Worm (Caenorhabditis elegans) whole organism, L3 larva: ENCODE measurements around the gene grl-22.

ENCODE experiments used
- R02D3.7 ChIP-seq: fragments of 150-350 bp; optimal IDR thresholded peaks from 2 replicates; lab custom pipeline; 2014; ENCODE audit warnings: missing biosample characterization, missing genetic modification characterization
- ZK546.5 ChIP-seq: sonication (generic microtip); optimal IDR thresholded peaks from 2 replicates; lab custom pipeline; 2017; ENCODE audit warnings: missing biosample characterization, missing genetic modification characterization
- ama-1 ChIP-seq: fragments of 150-350 bp; optimal IDR thresholded peaks from 2 replicates; lab custom pipeline; 2018
- ceh-82 ChIP-seq: fragments of 150-350 bp; optimal IDR thresholded peaks from 2 replicates; lab custom pipeline; 2014; ENCODE audit warnings: missing biosample characterization, missing genetic modification characterization
- ceh-9 ChIP-seq: sonication (generic microtip); optimal IDR thresholded peaks from 2 replicates; lab custom pipeline; 2018; ENCODE audit warnings: missing biosample characterization, missing genetic modification characterization
- daf-12 ChIP-seq: fragments of 150-350 bp; optimal IDR thresholded peaks from 2 replicates; lab custom pipeline; 2014; ENCODE audit warnings: missing biosample characterization, missing genetic modification reagents, missing genetic modification characterization
- egl-27 ChIP-seq: sonication (generic microtip); optimal IDR thresholded peaks from 4 replicates; lab custom pipeline; 2017; ENCODE audit warnings: missing biosample characterization, missing genetic modification reagents, missing genetic modification characterization
- elt-2 ChIP-seq: sonication (generic microtip); optimal IDR thresholded peaks from 2 replicates; lab custom pipeline; 2016; ENCODE audit warnings: missing genetic modification reagents, mild to moderate bottlenecking, missing genetic modification characterization, missing compliant biosample characterization
- elt-3 ChIP-seq, 3 experiments: fragments of 150-350 bp in 1 of 3; sonication (generic microtip) in 2 of 3; optimal IDR thresholded peaks; 2 replicates in 2 of 3; 4 replicates in 1 of 3; lab custom pipeline; 2014 to 2017; ENCODE audit warnings: missing biosample characterization in 3 of 3, missing genetic modification characterization in 3 of 3
- eor-1 ChIP-seq, 2 experiments: fragments of 150-350 bp; optimal IDR thresholded peaks; 2 replicates each; lab custom pipeline; 2014 to 2018; ENCODE audit warnings: missing biosample characterization in 2 of 2, missing genetic modification characterization in 2 of 2
- fkh-10 ChIP-seq: sonication (generic microtip); optimal IDR thresholded peaks from 2 replicates; lab custom pipeline; 2017; ENCODE audit warnings: missing biosample characterization, missing genetic modification reagents, missing genetic modification characterization
- fkh-2 ChIP-seq: fragments of 150-350 bp; optimal IDR thresholded peaks from 2 replicates; lab custom pipeline; 2014; ENCODE audit warnings: missing biosample characterization, missing genetic modification reagents, missing genetic modification characterization
- fos-1 ChIP-seq: fragments of 150-350 bp; optimal IDR thresholded peaks from 2 replicates; lab custom pipeline; 2014; ENCODE audit warnings: missing biosample characterization, missing genetic modification characterization
- jun-1 ChIP-seq: fragments of 150-350 bp; optimal IDR thresholded peaks from 2 replicates; lab custom pipeline; 2014; ENCODE audit warnings: missing biosample characterization, missing genetic modification reagents, missing genetic modification characterization
- lin-15B ChIP-seq: fragments of 150-350 bp; optimal IDR thresholded peaks from 2 replicates; lab custom pipeline; 2014; ENCODE audit warnings: missing biosample characterization, missing genetic modification characterization
- lin-39 ChIP-seq: fragments of 150-350 bp; optimal IDR thresholded peaks from 2 replicates; lab custom pipeline; 2018; ENCODE audit warnings: missing biosample characterization, missing genetic modification reagents, missing genetic modification characterization
- mdl-1 ChIP-seq: fragments of 150-350 bp; optimal IDR thresholded peaks from 2 replicates; lab custom pipeline; 2014; ENCODE audit warnings: missing biosample characterization, missing genetic modification characterization
- mml-1 ChIP-seq: fragments of 150-350 bp; sonication (generic microtip); optimal IDR thresholded peaks from 3 replicates; lab custom pipeline; 2014; ENCODE audit warnings: missing biosample characterization, missing genetic modification characterization
- nfya-1 ChIP-seq: sonication (generic microtip); optimal IDR thresholded peaks from 2 replicates; lab custom pipeline; 2017; ENCODE audit warnings: missing genetic modification characterization, mild to moderate bottlenecking, missing compliant biosample characterization, antibody characterized with exemption, moderate library complexity; ENCODE audit not compliant: insufficient read depth
- nhr-12 ChIP-seq: fragments of 150-350 bp; optimal IDR thresholded peaks from 2 replicates; lab custom pipeline; 2014; ENCODE audit warnings: missing biosample characterization, missing genetic modification characterization
- nhr-23 ChIP-seq: fragments of 150-350 bp; optimal IDR thresholded peaks from 2 replicates; lab custom pipeline; 2014; ENCODE audit warnings: missing biosample characterization, missing genetic modification reagents, missing genetic modification characterization
- nhr-237 ChIP-seq: fragments of 150-350 bp; optimal IDR thresholded peaks from 2 replicates; lab custom pipeline; 2014; ENCODE audit warnings: missing biosample characterization, missing genetic modification characterization
- nhr-25 ChIP-seq: sonication (generic microtip); optimal IDR thresholded peaks from 2 replicates; lab custom pipeline; 2017; ENCODE audit warnings: missing biosample characterization, missing genetic modification characterization
- nhr-28 ChIP-seq: fragments of 150-350 bp; optimal IDR thresholded peaks from 2 replicates; lab custom pipeline; 2014; ENCODE audit warnings: missing biosample characterization, missing genetic modification characterization
- nhr-43 ChIP-seq: sonication (generic microtip); optimal IDR thresholded peaks from 2 replicates; lab custom pipeline; 2016; ENCODE audit warnings: mild to moderate bottlenecking, missing genetic modification characterization, missing compliant biosample characterization; ENCODE audit not compliant: poor library complexity, severe bottlenecking
- nhr-67 ChIP-seq: fragments of 150-350 bp; optimal IDR thresholded peaks from 2 replicates; lab custom pipeline; 2014; ENCODE audit warnings: missing biosample characterization, missing genetic modification characterization
- nhr-76 ChIP-seq: fragments of 150-350 bp; sonication (generic microtip); optimal IDR thresholded peaks from 5 replicates; lab custom pipeline; 2014; ENCODE audit warnings: missing biosample characterization, missing genetic modification characterization
- nhr-77 ChIP-seq: fragments of 150-350 bp; optimal IDR thresholded peaks from 2 replicates; lab custom pipeline; 2014; ENCODE audit warnings: missing biosample characterization, missing genetic modification characterization
- pha-4 ChIP-seq: fragments of 150-350 bp; optimal IDR thresholded peaks from 2 replicates; lab custom pipeline; 2014; ENCODE audit warnings: missing biosample characterization, missing genetic modification reagents, missing genetic modification characterization
- pqm-1 ChIP-seq: fragments of 150-350 bp; optimal IDR thresholded peaks from 2 replicates; lab custom pipeline; 2017; ENCODE audit warnings: missing biosample characterization, missing genetic modification characterization, inconsistent platforms
- sea-2 ChIP-seq: fragments of 150-350 bp; sonication (generic microtip); optimal IDR thresholded peaks from 4 replicates; lab custom pipeline; 2014; ENCODE audit warnings: missing biosample characterization, missing genetic modification reagents, missing genetic modification characterization
- snpc-4 ChIP-seq: fragments of 150-350 bp; optimal IDR thresholded peaks from 2 replicates; lab custom pipeline; 2014; ENCODE audit warnings: missing biosample characterization, missing genetic modification characterization
- tbx-2 ChIP-seq: sonication (generic microtip); optimal IDR thresholded peaks from 2 replicates; lab custom pipeline; 2016; ENCODE audit warnings: mild to moderate bottlenecking, missing genetic modification characterization, missing compliant biosample characterization
- zag-1 ChIP-seq: fragments of 150-350 bp; optimal IDR thresholded peaks from 2 replicates; lab custom pipeline; 2014; ENCODE audit warnings: missing biosample characterization, missing genetic modification characterization
- ztf-4 ChIP-seq: fragments of 150-350 bp; optimal IDR thresholded peaks from 2 replicates; lab custom pipeline; 2014; ENCODE audit warnings: missing biosample characterization, missing genetic modification characterization

The grl-22 gene

ce11 chrIII:5379879-5380331 lies 33.9 kb downstream of the grl-22 start, which contains the start of gene paqr-2:
paqr-2 (minus strand) TSS chrIII:5379929.
- TF ChIP-seq pqm-1 (peak; percentile 16), nhr-43 (tag; lab: Kevin White, UChicago) (no peak), nfya-1 (tag; lab: Kevin White, UChicago) (peak; percentile 44), pha-4 (peak; percentile 51), ama-1 (lab: Kevin White, UChicago) (no peak), elt-2 (tag; lab: Kevin White, UChicago) (peak; percentile 3), snpc-4 (tag; lab: Kevin White, UChicago) (peak; percentile 2), lin-15B (tag; lab: Kevin White, UChicago) (peak; percentile 63), nhr-23 (peak; percentile 13), mml-1 (no peak)

DNA sequence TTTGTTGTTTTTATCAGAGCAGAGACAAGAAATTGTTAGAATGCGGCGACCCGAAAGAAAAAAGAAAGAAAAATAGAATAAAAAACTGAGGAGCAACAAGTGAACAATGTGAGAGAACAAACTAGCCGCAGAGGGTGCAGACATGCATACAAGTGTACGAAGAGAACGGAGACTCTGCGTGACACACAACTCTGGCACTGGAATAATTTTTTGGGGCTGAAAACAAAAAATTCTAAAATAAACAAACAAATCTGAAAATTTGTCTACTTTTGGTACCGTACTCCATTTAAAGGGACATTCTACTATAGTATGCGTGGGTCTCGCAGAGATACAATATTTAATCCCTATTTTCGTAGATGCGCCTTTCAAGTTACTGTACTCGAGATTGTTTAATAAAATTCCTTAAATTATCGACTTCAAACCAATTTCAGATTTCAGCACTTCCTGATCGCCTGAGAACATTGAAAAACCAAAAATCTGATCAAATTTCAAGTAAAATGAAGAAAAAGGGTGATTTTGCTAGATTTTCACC lies 38.7 kb downstream of the grl-22 start:
- TF ChIP-seq jun-1 (tag; lab: Kevin White, UChicago) (no peak), nfya-1 (tag; lab: Kevin White, UChicago) (peak; percentile 19), nhr-43 (tag; lab: Kevin White, UChicago) (no peak), pha-4 (peak; percentile 16), fkh-2 (tag; lab: Kevin White, UChicago) (no peak)

ce11 chrIII:5373715-5374114 lies 40.1 kb downstream of the grl-22 start:
- peak; percentile 34 for TF ChIP-seq ama-1 (lab: Kevin White, UChicago)
- TF ChIP-seq nhr-12 (tag; lab: Kevin White, UChicago), result no peak
- TF ChIP-seq nhr-25 (tag; lab: Kevin White, UChicago), result peak; percentile 5
- no peak for TF ChIP-seq snpc-4 (tag; lab: Kevin White, UChicago)
- no peak for TF ChIP-seq sea-2 (GFP tag; lab: Kevin White, UChicago)
- TF ChIP-seq mdl-1 (tag; lab: Kevin White, UChicago), result no peak
- no peak for TF ChIP-seq R02D3.7 (tag; lab: Kevin White, UChicago)

DNA sequence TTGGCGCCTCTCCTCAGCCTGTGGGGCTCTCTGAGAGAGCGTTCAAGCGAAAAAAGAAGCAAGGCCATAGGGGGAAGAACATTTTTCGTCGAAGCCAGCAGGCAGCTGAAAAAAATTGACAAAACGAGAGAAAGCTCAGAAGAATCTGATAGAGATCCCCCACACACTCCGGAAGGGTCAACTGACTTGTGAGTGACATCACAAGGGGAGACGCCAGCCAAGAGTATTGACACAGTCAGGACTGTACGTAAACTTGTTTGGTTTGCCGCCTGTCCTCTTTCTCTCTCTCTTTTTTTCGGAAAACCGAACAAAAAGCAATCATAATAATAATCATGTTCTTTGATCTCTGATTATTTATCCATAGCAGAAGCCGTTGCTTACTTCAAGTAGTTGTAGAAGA lies 40.9 kb downstream of the grl-22 start:
- peak; percentile 8 for TF ChIP-seq nhr-43 (tag; lab: Kevin White, UChicago)
- peak; percentile 66 for TF ChIP-seq ama-1 (lab: Kevin White, UChicago)
- TF ChIP-seq pha-4, result peak; percentile 90
- TF ChIP-seq nhr-237, result no peak
- peak; percentile 31 for TF ChIP-seq fkh-10

- TF ChIP-seq ztf-4 (tag; lab: Kevin White, UChicago) (no peak), lin-39 (tag; lab: Kevin White, UChicago) (peak; percentile 64), nhr-76 (no peak), pha-4 (no peak), lin-15B (tag; lab: Kevin White, UChicago) (no peak), fos-1 (tag; lab: Kevin White, UChicago) (no peak), nhr-43 (tag; lab: Kevin White, UChicago) (no peak)
Observed at ce11 chrIII:5371226-5371926, 42.4 kb downstream of the grl-22 start, which contains the start of gene szy-2. szy-2 (minus strand) TSS chrIII:5371276.

ce11 chrIII:5367995-5368899 lies 45.6 kb downstream of the grl-22 start, which contains the start of gene dhs-9:
dhs-9 (minus strand) TSS chrIII:5368045.
- TF ChIP-seq snpc-4 (tag; lab: Kevin White, UChicago) (peak; percentile 16), nhr-23 (no peak), egl-27 (tag; lab: Kevin White, UChicago) (no peak), daf-12 (tag; lab: Kevin White, UChicago) (no peak), pha-4 (peak; percentile 85), pqm-1 (peak; percentile 54), nhr-43 (tag; lab: Kevin White, UChicago) (peak; percentile 69), elt-2 (tag; lab: Kevin White, UChicago) (peak; percentile 62), ceh-9 (no peak), elt-3 (tag; optimal IDR thresholded peaks at IDR 0.05; lab: Kevin White, UChicago) (no peak), zag-1 (tag; lab: Kevin White, UChicago) (no peak), nhr-28 (tag; lab: Kevin White, UChicago) (no peak), mdl-1 (tag; lab: Kevin White, UChicago) (no peak), lin-39 (tag; lab: Kevin White, UChicago) (no peak), nhr-77 (no peak), nhr-25 (tag; lab: Kevin White, UChicago) (no peak), ama-1 (lab: Kevin White, UChicago) (no peak), ceh-82 (tag; lab: Kevin White, UChicago) (no peak), eor-1 (tag; optimal IDR thresholded peaks at IDR 0.05; lab: Kevin White, UChicago) (no peak), nhr-67 (tag; lab: Kevin White, UChicago) (no peak), fos-1 (tag; lab: Kevin White, UChicago) (no peak), tbx-2 (tag; lab: Kevin White, UChicago) (peak; percentile 35), mml-1 (no peak), fkh-2 (tag; lab: Kevin White, UChicago) (no peak), R02D3.7 (tag; lab: Kevin White, UChicago) (no peak), ZK546.5 (tag; lab: Kevin White, UChicago) (no peak)
